Worm (Caenorhabditis elegans): ENCODE data around the gene daz-1.

Gene daz-1

DNA sequence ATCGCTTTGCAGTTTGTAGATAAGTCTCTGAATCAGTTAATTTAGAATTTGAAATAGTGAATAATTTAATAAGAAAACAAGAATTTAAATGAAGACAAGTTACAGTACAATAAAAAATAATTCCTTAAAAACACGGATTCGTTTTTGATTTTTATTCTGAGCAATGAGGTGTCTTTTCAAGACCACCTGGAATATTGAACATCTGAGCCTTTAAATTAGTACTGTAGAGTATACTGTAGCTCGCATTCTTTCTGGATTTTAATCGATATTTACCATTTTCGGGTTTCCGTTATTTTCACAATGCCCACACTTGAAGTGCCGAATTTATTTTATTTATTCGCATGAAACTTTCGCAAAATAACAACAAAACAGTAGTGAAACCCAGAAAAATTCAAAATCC, 32.3 kb upstream of the daz-1 start, which contains the start of gene F07F6.7:
TSS of gene F07F6.7 (minus strand) at position 27 of the 400 bp plus-strand sequence.
- TF ChIP-seq tlp-1 (tag; optimal IDR thresholded peaks at IDR 0.05) = no peak
- TF ChIP-seq lsy-2 (tag; optimal IDR thresholded peaks at IDR 0.05) = peak; percentile 8 to 20
- TF ChIP-seq dpl-1 (GFP tag; optimal IDR thresholded peaks at IDR 0.05) = no peak
- peak; percentile 51 for TF ChIP-seq nhr-85 (tag)
- peak; percentile 32 for TF ChIP-seq nhr-71 (tag; optimal IDR thresholded peaks at IDR 0.05)
- peak; percentile 6 for TF ChIP-seq snu-23 (GFP tag; optimal IDR thresholded peaks at IDR 0.05)

ce11 chrII:5425633-5426032, 30.5 kb upstream of the daz-1 start, which contains the start of gene F07F6.8:
TSS of gene F07F6.8 (minus strand) at chrII:5425733.
- TF ChIP-seq nhr-47 (tag; optimal IDR thresholded peaks at IDR 0.05) (no peak), C04F5.9 (tag; optimal IDR thresholded peaks at IDR 0.05) (no peak), aly-2 (tag; optimal IDR thresholded peaks at IDR 0.05) (no peak), jun-1 (tag; optimal IDR thresholded peaks at IDR 0.05) (no peak), tlp-1 (tag; optimal IDR thresholded peaks at IDR 0.05) (no peak), mef-2 (tag; optimal IDR thresholded peaks at IDR 0.05) (no peak), ztf-4 (tag; optimal IDR thresholded peaks at IDR 0.05) (no peak), egl-27 (tag; optimal IDR thresholded peaks at IDR 0.05) (no peak), hlh-4 (tag; optimal IDR thresholded peaks at IDR 0.05) (no peak), lin-13 (GFP tag; optimal IDR thresholded peaks at IDR 0.05) (no peak), nhr-90 (tag; optimal IDR thresholded peaks at IDR 0.05; ENCODE audit: poor library complexity) (no peak), tbx-2 (tag; optimal IDR thresholded peaks at IDR 0.05) (no peak)

ce11 chrII:5426054-5426453, 30.1 kb upstream of the daz-1 start:
- peak in 1 of 6 experiments; percentile 74 for TF ChIP-seq elt-3 (tag; optimal IDR thresholded peaks at IDR 0.05)
- no peak for TF ChIP-seq tlp-1 (tag; optimal IDR thresholded peaks at IDR 0.05)
- no peak for TF ChIP-seq hlh-17 (GFP tag; optimal IDR thresholded peaks at IDR 0.05; ENCODE audit: borderline replicate concordance)
- no peak for TF ChIP-seq sup-37 (GFP tag; optimal IDR thresholded peaks at IDR 0.05)
- peak; percentile 48 for TF ChIP-seq swsn-7 (tag; optimal IDR thresholded peaks at IDR 0.05)
- no peak for TF ChIP-seq nhr-12 (tag; optimal IDR thresholded peaks at IDR 0.05)
- no peak for TF ChIP-seq unc-98 (GFP tag; IDR thresholded peaks at IDR 0.05)
- TF ChIP-seq fkh-10 (GFP tag; optimal IDR thresholded peaks at IDR 0.05) = no peak
- TF ChIP-seq fkh-4 (tag; optimal IDR thresholded peaks at IDR 0.05; ENCODE audit: borderline replicate concordance) = no peak
- no peak for TF ChIP-seq C04F5.9 (tag; optimal IDR thresholded peaks at IDR 0.05)
- TF ChIP-seq lsy-2 (tag; optimal IDR thresholded peaks at IDR 0.05) = peak; percentile 56 to 73
- TF ChIP-seq aly-2 (tag; optimal IDR thresholded peaks at IDR 0.05) = no peak
- peak; percentile 55 for TF ChIP-seq C16A3.4 (tag; optimal IDR thresholded peaks at IDR 0.05)
- TF ChIP-seq efl-3 (GFP tag; optimal IDR thresholded peaks at IDR 0.05) = no peak
- TF ChIP-seq nhr-76 (tag; optimal IDR thresholded peaks at IDR 0.05) = no peak
- no peak for TF ChIP-seq grh-1 (GFP tag; IDR thresholded peaks at IDR 0.05)
- no peak for TF ChIP-seq unc-130 (tag; optimal IDR thresholded peaks at IDR 0.05)
- TF ChIP-seq hlh-4 (tag; optimal IDR thresholded peaks at IDR 0.05) = no peak
- no peak for TF ChIP-seq nhr-28 (tag; optimal IDR thresholded peaks at IDR 0.05)
- no peak for TF ChIP-seq pqm-1 (tag; optimal IDR thresholded peaks at IDR 0.05)
- TF ChIP-seq zip-4 (GFP tag; optimal IDR thresholded peaks at IDR 0.05) = no peak
- peak; percentile 34 for TF ChIP-seq F16B12.6 (tag; optimal IDR thresholded peaks at IDR 0.05)
- peak; percentile 59 for TF ChIP-seq elt-2 (tag; optimal IDR thresholded peaks at IDR 0.05)
- no peak for TF ChIP-seq isw-1 (GFP tag; IDR thresholded peaks at IDR 0.05)
- no peak for TF ChIP-seq ces-1 (GFP tag; optimal IDR thresholded peaks at IDR 0.05)
- no peak for TF ChIP-seq lin-39 (tag; optimal IDR thresholded peaks at IDR 0.05)
- peak; percentile 71 for TF ChIP-seq rnt-1 (tag; optimal IDR thresholded peaks at IDR 0.05)
- no peak for TF ChIP-seq ama-1 (optimal IDR thresholded peaks at IDR 0.05)
- peak; percentile 21 to 60 (median 58) for TF ChIP-seq dpl-1 (GFP tag; optimal IDR thresholded peaks at IDR 0.05)
- TF ChIP-seq nhr-85 (tag) = peak; percentile 79
- TF ChIP-seq nhr-20 (tag; optimal IDR thresholded peaks at IDR 0.05) = peak; percentile 60
- TF ChIP-seq mdl-1 (tag; optimal IDR thresholded peaks at IDR 0.05) = peak in 1 of 2 experiments; percentile 62
- TF ChIP-seq nhr-47 (tag; optimal IDR thresholded peaks at IDR 0.05) = peak; percentile 45
- no peak for TF ChIP-seq ceh-90 (tag; optimal IDR thresholded peaks at IDR 0.05)
- TF ChIP-seq ceh-63 (GFP tag; optimal IDR thresholded peaks at IDR 0.05) = no peak
- TF ChIP-seq lin-15B (tag; optimal IDR thresholded peaks at IDR 0.05) = no peak
- TF ChIP-seq dsc-1 (tag; optimal IDR thresholded peaks at IDR 0.05) = no peak
- no peak for TF ChIP-seq ceh-8 (GFP tag; optimal IDR thresholded peaks at IDR 0.05)
- TF ChIP-seq snu-23 (GFP tag; optimal IDR thresholded peaks at IDR 0.05) = peak; percentile 81
- no peak for TF ChIP-seq sox-4 (tag; optimal IDR thresholded peaks at IDR 0.05)
- peak; percentile 70 for TF ChIP-seq mep-1 (tag; optimal IDR thresholded peaks at IDR 0.05)

Data from whole organism, L1 larva.